Fruit fly (Drosophila melanogaster) whole organism, embryonic: ENCODE measurements around the gene Rim2.

Experiments
- Awh ChIP-seq: fragments of 200-800 bp; sonication (Bioruptor generic); IDR thresholded peaks from 2 replicates; pipeline ENCODE4, ENCODE4 v1.3.6; 2022; ENCODE audit warnings: missing biosample characterization, missing genetic modification characterization
- B-H2 ChIP-seq: fragments of 200-800 bp; sonication (Bioruptor generic); optimal IDR thresholded peaks from 2 replicates; lab custom pipeline; 2018; ENCODE audit warnings: missing biosample characterization, mild to moderate bottlenecking, missing genetic modification characterization
- CG12299 ChIP-seq: fragments of 200-800 bp; sonication (Bioruptor generic); optimal IDR thresholded peaks from 2 replicates; lab custom pipeline; 2018; ENCODE audit warnings: missing biosample characterization, mild to moderate bottlenecking, missing genetic modification characterization
- CG13296 ChIP-seq: fragments of 200-800 bp; sonication (Bioruptor generic); optimal IDR thresholded peaks from 3 replicates; lab custom pipeline; 2018; ENCODE audit warnings: missing biosample characterization, mild to moderate bottlenecking, missing genetic modification characterization
- CG13894 ChIP-seq: fragments of 200-800 bp; sonication (Bioruptor generic); optimal IDR thresholded peaks from 3 replicates; lab custom pipeline; 2018; ENCODE audit warnings: missing biosample characterization, mild to moderate bottlenecking, missing genetic modification characterization, moderate library complexity
- CG14667 ChIP-seq: fragments of 200-800 bp; sonication (Bioruptor generic); IDR thresholded peaks from 2 replicates; pipeline ENCODE4 v1.3.6; 2022; ENCODE audit warnings: missing biosample characterization, missing genetic modification characterization
- CG17328 ChIP-seq: fragments of 200-800 bp; sonication (Bioruptor generic); IDR thresholded peaks from 2 replicates; pipeline ENCODE4 v1.3.6; 2022; ENCODE audit warnings: missing biosample characterization, missing genetic modification characterization
- CG17829 ChIP-seq: fragments of 200-800 bp; optimal IDR thresholded peaks from 2 replicates; lab custom pipeline; 2019; ENCODE audit warnings: missing biosample characterization, mild to moderate bottlenecking, missing genetic modification characterization, moderate library complexity
- CG2712 ChIP-seq: fragments of 200-800 bp; optimal IDR thresholded peaks from 3 replicates; lab custom pipeline; 2019; ENCODE audit warnings: missing biosample characterization, mild to moderate bottlenecking, missing genetic modification characterization, moderate library complexity
- CG3163 ChIP-seq: fragments of 200-800 bp; sonication (Bioruptor generic); optimal IDR thresholded peaks from 3 replicates; lab custom pipeline; 2016; ENCODE audit warnings: missing biosample characterization, missing genetic modification characterization
- CG34224 ChIP-seq: fragments of 200-800 bp; sonication (Bioruptor generic); IDR thresholded peaks from 3 replicates; pipeline ENCODE4 v1.3.6; 2022; ENCODE audit warnings: missing biosample characterization, missing genetic modification characterization; ENCODE audit not compliant: partially characterized antibody
- CG3838 ChIP-seq: fragments of 200-800 bp; sonication (Bioruptor generic); optimal IDR thresholded peaks from 3 replicates; lab custom pipeline; 2016; ENCODE audit warnings: missing biosample characterization, missing genetic modification characterization
- CG3995 ChIP-seq: fragments of 200-800 bp; sonication (Bioruptor generic); optimal IDR thresholded peaks from 3 replicates; lab custom pipeline; 2016; ENCODE audit warnings: missing biosample characterization, missing genetic modification characterization
- CG4282 ChIP-seq: fragments of 200-800 bp; sonication (Bioruptor generic); optimal IDR thresholded peaks from 2 replicates; lab custom pipeline; 2016; ENCODE audit warnings: missing biosample characterization, missing genetic modification characterization
- CG7271 ChIP-seq: fragments of 200-800 bp; sonication (Bioruptor generic); optimal IDR thresholded peaks from 2 replicates; lab custom pipeline; 2018; ENCODE audit warnings: missing biosample characterization, mild to moderate bottlenecking, missing genetic modification characterization, moderate library complexity
- CG7357 ChIP-seq: fragments of 200-800 bp; sonication (Bioruptor generic); IDR thresholded peaks from 3 replicates; pipeline ENCODE4 v1.3.6; 2022; ENCODE audit warnings: missing biosample characterization, missing genetic modification characterization
- Chrac-16 ChIP-seq: fragments of 200-800 bp; sonication (Bioruptor generic); optimal IDR thresholded peaks from 3 replicates; lab custom pipeline; 2016; ENCODE audit warnings: missing biosample characterization, missing genetic modification characterization
- Eip74EF ChIP-seq, 2 experiments: fragments of 200-800 bp in 1 of 2; fragments of >200 bp in 1 of 2; sonication (Bioruptor generic) in 1 of 2; optimal IDR thresholded peaks; 2 replicates each; lab custom pipeline; 2017 to 2019; ENCODE audit warnings: missing biosample characterization in 2 of 2, missing genetic modification characterization in 2 of 2, mild to moderate bottlenecking in 1 of 2, moderate library complexity in 1 of 2
- Ets97D ChIP-seq: fragments of 200-800 bp; sonication (Bioruptor generic); optimal IDR thresholded peaks from 3 replicates; lab custom pipeline; 2016; ENCODE audit warnings: missing biosample characterization, missing genetic modification characterization
- MESR4 ChIP-seq: fragments of 200-800 bp; sonication (Bioruptor generic); optimal IDR thresholded peaks from 2 replicates; lab custom pipeline; 2018; ENCODE audit warnings: missing biosample characterization, mild to moderate bottlenecking, missing genetic modification characterization, moderate library complexity
- Optix ChIP-seq: fragments of 200-800 bp; sonication (Bioruptor generic); IDR thresholded peaks from 3 replicates; pipeline ENCODE4 v1.3.6; 2022; ENCODE audit warnings: missing biosample characterization, missing genetic modification characterization
- Scr ChIP-seq: fragments of 200-800 bp; sonication (Bioruptor generic); IDR thresholded peaks from 2 replicates; pipeline ENCODE4 v1.3.6; 2022; ENCODE audit warnings: missing biosample characterization, missing genetic modification characterization; ENCODE audit not compliant: partially characterized antibody
- Sox102F ChIP-seq: fragments of 200-800 bp; sonication (Bioruptor generic); optimal IDR thresholded peaks from 2 replicates; lab custom pipeline; 2018; ENCODE audit warnings: missing biosample characterization, mild to moderate bottlenecking, missing genetic modification characterization, moderate library complexity
- Spps ChIP-seq: fragments of 200-800 bp; sonication (Bioruptor generic); optimal IDR thresholded peaks from 2 replicates; lab custom pipeline; 2018; ENCODE audit warnings: missing biosample characterization, mild to moderate bottlenecking, missing genetic modification characterization
- Xrp1 ChIP-seq: fragments of 200-800 bp; sonication (Bioruptor generic); IDR thresholded peaks from 2 replicates; pipeline ENCODE4 v1.3.6; 2022; ENCODE audit warnings: missing biosample characterization, missing genetic modification characterization
- ap ChIP-seq: fragments of 200-800 bp; sonication (Bioruptor generic); IDR thresholded peaks from 2 replicates; pipeline ENCODE4 v1.3.6; 2022; ENCODE audit warnings: missing biosample characterization, missing genetic modification characterization
- ara ChIP-seq: fragments of 200-800 bp; sonication (Bioruptor generic); IDR thresholded peaks from 2 replicates; pipeline ENCODE4 v1.3.6; 2022; ENCODE audit warnings: missing biosample characterization, missing genetic modification characterization
- br ChIP-seq: fragments of >200 bp; optimal IDR thresholded peaks from 2 replicates; lab custom pipeline; 2017
- btn ChIP-seq: fragments of 200-800 bp; sonication (Bioruptor generic); optimal IDR thresholded peaks from 2 replicates; lab custom pipeline; 2016; ENCODE audit warnings: missing biosample characterization, missing genetic modification characterization
- cato ChIP-seq: fragments of 200-800 bp; sonication (Bioruptor generic); optimal IDR thresholded peaks from 2 replicates; lab custom pipeline; 2016; ENCODE audit warnings: missing biosample characterization, missing genetic modification characterization, borderline replicate concordance
- chn ChIP-seq: fragments of 200-800 bp; sonication (Bioruptor generic); optimal IDR thresholded peaks from 2 replicates; lab custom pipeline; 2016; ENCODE audit warnings: missing biosample characterization, missing genetic modification characterization
- en ChIP-seq: fragments of 200-800 bp; sonication (Bioruptor generic); optimal IDR thresholded peaks from 2 replicates; lab custom pipeline; 2016; ENCODE audit warnings: missing biosample characterization, missing genetic modification characterization
- gcm ChIP-seq: fragments of 200-800 bp; sonication (Bioruptor generic); optimal IDR thresholded peaks from 2 replicates; lab custom pipeline; 2019; ENCODE audit warnings: missing biosample characterization, mild to moderate bottlenecking, missing genetic modification characterization, moderate library complexity
- gsb-n ChIP-seq: fragments of 200-800 bp; sonication (Bioruptor generic); optimal IDR thresholded peaks from 3 replicates; lab custom pipeline; 2018; ENCODE audit warnings: missing biosample characterization, mild to moderate bottlenecking, missing genetic modification characterization
- gt ChIP-seq: fragments of 200-800 bp; sonication (Bioruptor generic); IDR thresholded peaks from 2 replicates; pipeline ENCODE4 v1.3.6; 2022; ENCODE audit warnings: missing biosample characterization, missing genetic modification characterization
- ham ChIP-seq: fragments of 200-800 bp; sonication (Bioruptor generic); IDR thresholded peaks from 2 replicates; pipeline ENCODE4 v1.3.6; 2022; ENCODE audit warnings: missing biosample characterization, missing genetic modification characterization
- jing ChIP-seq: fragments of 200-800 bp; sonication (Bioruptor generic); optimal IDR thresholded peaks from 2 replicates; lab custom pipeline; 2018; ENCODE audit warnings: missing biosample characterization, mild to moderate bottlenecking, missing genetic modification characterization
- ken ChIP-seq: fragments of 200-800 bp; sonication (Bioruptor generic); IDR thresholded peaks from 3 replicates; pipeline ENCODE4 v1.3.6; 2022; ENCODE audit warnings: missing biosample characterization, missing genetic modification characterization
- klu ChIP-seq: fragments of 200-800 bp; sonication (Bioruptor generic); IDR thresholded peaks from 2 replicates; pipeline ENCODE4 v1.3.6; 2022; ENCODE audit warnings: missing biosample characterization, missing genetic modification characterization
- kni ChIP-seq: fragments of 200-800 bp; sonication (Bioruptor generic); optimal IDR thresholded peaks from 3 replicates; lab custom pipeline; 2017; ENCODE audit warnings: mild to moderate bottlenecking, missing biosample characterization, missing genetic modification reagents, missing genetic modification characterization
- mirr ChIP-seq: fragments of 200-800 bp; sonication (Bioruptor generic); optimal IDR thresholded peaks from 3 replicates; lab custom pipeline; 2018; ENCODE audit warnings: missing biosample characterization, mild to moderate bottlenecking, missing genetic modification characterization
- mld ChIP-seq: fragments of 200-800 bp; sonication (Bioruptor generic); IDR thresholded peaks from 3 replicates; pipeline ENCODE4 v1.3.6; 2022; ENCODE audit warnings: missing biosample characterization, missing genetic modification characterization; ENCODE audit not compliant: partially characterized antibody
- oc ChIP-seq: fragments of 200-800 bp; sonication (Bioruptor generic); optimal IDR thresholded peaks from 2 replicates; lab custom pipeline; 2018; ENCODE audit warnings: missing biosample characterization, mild to moderate bottlenecking, missing genetic modification characterization, moderate library complexity
- ro ChIP-seq: fragments of 200-800 bp; sonication (Bioruptor generic); IDR thresholded peaks from 2 replicates; pipeline ENCODE4 v1.3.6; 2022; ENCODE audit warnings: missing biosample characterization, missing genetic modification characterization
- row ChIP-seq: fragments of 200-800 bp; sonication (Bioruptor generic); IDR thresholded peaks from 3 replicates; pipeline ENCODE4 v1.3.6; 2022; ENCODE audit warnings: missing biosample characterization, missing genetic modification characterization
- sc ChIP-seq, 3 experiments: fragments of >200 bp in 2 of 3; fragments of 200-800 bp in 1 of 3; sonication (Bioruptor generic) in 1 of 3; optimal IDR thresholded peaks; 2 replicates in 2 of 3; 3 replicates in 1 of 3; lab custom pipeline; 2017; ENCODE audit warnings: mild to moderate bottlenecking in 1 of 3, missing biosample characterization in 1 of 3, missing genetic modification characterization in 1 of 3, missing genetic modification reagents in 1 of 3
- sisA ChIP-seq: fragments of 200-800 bp; sonication (Bioruptor generic); IDR thresholded peaks from 2 replicates; pipeline ENCODE4 v1.3.6; 2022; ENCODE audit warnings: missing biosample characterization, missing genetic modification characterization
- sr ChIP-seq: fragments of 200-800 bp; sonication (Bioruptor generic); IDR thresholded peaks from 3 replicates; pipeline ENCODE4 v1.3.6; 2022; ENCODE audit warnings: missing biosample characterization, missing genetic modification characterization
- ttk ChIP-seq: fragments of 200-800 bp; sonication (Bioruptor generic); IDR thresholded peaks from 2 replicates; pipeline ENCODE4 v2.1.2; 2022; ENCODE audit warnings: missing biosample characterization, missing genetic modification characterization
- unc-4 ChIP-seq: fragments of 200-800 bp; sonication (Bioruptor generic); IDR thresholded peaks from 2 replicates; pipeline ENCODE4 v1.3.6; 2022; ENCODE audit warnings: missing biosample characterization, missing genetic modification characterization; ENCODE audit not compliant: partially characterized antibody
- vfl ChIP-seq: fragments of 200-800 bp; sonication (Bioruptor generic); optimal IDR thresholded peaks from 2 replicates; lab custom pipeline; 2016; ENCODE audit warnings: missing biosample characterization, missing genetic modification characterization

The Rim2 gene

dm6 chr2L:1715699-1716333, 8.4 kb downstream of the Rim2 start, which contains the start of gene frtz (continued):
- no peak for TF ChIP-seq cato (GFP tag; lab: Kevin White, UChicago)
- peak; percentile 6 for TF ChIP-seq CG2712 (tag; lab: Kevin White, UChicago)
- TF ChIP-seq kni (GFP tag; lab: Kevin White, UChicago), result no peak
- TF ChIP-seq CG7357, result no peak
- no peak for TF ChIP-seq CG12299 (tag; lab: Kevin White, UChicago)
- no peak for TF ChIP-seq gsb-n (tag; lab: Kevin White, UChicago)
- no peak for TF ChIP-seq sc (optimal IDR thresholded peaks at IDR 0.05; lab: Kevin White, UChicago)
- TF ChIP-seq sc (GFP tag; optimal IDR thresholded peaks at IDR 0.05; lab: Kevin White, UChicago), result no peak
- TF ChIP-seq Optix (GFP tag; lab: Robert Waterston, UW), result no peak
- TF ChIP-seq sr (GFP tag; lab: Robert Waterston, UW), result no peak
- TF ChIP-seq Spps (tag; lab: Kevin White, UChicago), result no peak
- TF ChIP-seq mirr, result no peak
- TF ChIP-seq Ets97D (GFP tag; lab: Kevin White, UChicago), result peak; percentile 46
- TF ChIP-seq ap (GFP tag; lab: Robert Waterston, UW), result no peak
- no peak for TF ChIP-seq Eip74EF (GFP tag; optimal IDR thresholded peaks at IDR 0.05; lab: Kevin White, UChicago)
- TF ChIP-seq klu (GFP tag; lab: Robert Waterston, UW), result no peak
- TF ChIP-seq CG3995 (GFP tag; lab: Kevin White, UChicago), result no peak
- TF ChIP-seq ham, result no peak
- TF ChIP-seq CG4282 (GFP tag; lab: Kevin White, UChicago), result no peak
- TF ChIP-seq unc-4 (GFP tag; lab: Robert Waterston, UW), result peak; percentile 82
- no peak for TF ChIP-seq CG13894 (tag; lab: Kevin White, UChicago)
- TF ChIP-seq Sox102F (GFP tag; lab: Kevin White, UChicago), result no peak
- TF ChIP-seq Chrac-16, result no peak
- TF ChIP-seq CG3163 (GFP tag; lab: Kevin White, UChicago), result no peak
- TF ChIP-seq btn (GFP tag; lab: Kevin White, UChicago), result no peak
- TF ChIP-seq ro (GFP tag; lab: Robert Waterston, UW), result no peak
- TF ChIP-seq ara, result no peak
- no peak for TF ChIP-seq CG13296
- TF ChIP-seq CG7271 (tag; lab: Kevin White, UChicago), result no peak
- no peak for TF ChIP-seq br (lab: Kevin White, UChicago)
- TF ChIP-seq CG17328 (GFP tag; lab: Robert Waterston, UW), result no peak
- no peak for TF ChIP-seq jing (GFP tag; lab: Kevin White, UChicago)
- no peak for TF ChIP-seq Awh (GFP tag; lab: Robert Waterston, UW)
- 0 out of 2 replicates have a peak, but pooled peaks have one; percentile 24 for TF ChIP-seq Xrp1 (GFP tag; lab: Robert Waterston, UW)
- no peak for TF ChIP-seq ttk (GFP tag; lab: Robert Waterston, UW)
- TF ChIP-seq B-H2 (GFP tag; lab: Kevin White, UChicago), result no peak
- TF ChIP-seq sisA (GFP tag; lab: Robert Waterston, UW), result no peak
- TF ChIP-seq chn (GFP tag; lab: Kevin White, UChicago), result no peak
- no peak for TF ChIP-seq oc (tag; lab: Kevin White, UChicago)
- no peak for TF ChIP-seq CG14667 (GFP tag; lab: Robert Waterston, UW)
- TF ChIP-seq CG3838 (GFP tag; lab: Kevin White, UChicago), result no peak
- no peak for TF ChIP-seq ken (GFP tag; lab: Robert Waterston, UW)
- no peak for TF ChIP-seq vfl (GFP tag; lab: Kevin White, UChicago)
- peak; percentile 29 for TF ChIP-seq CG17829 (tag; lab: Kevin White, UChicago)
- TF ChIP-seq row (GFP tag; lab: Robert Waterston, UW), result peak; percentile 61
- TF ChIP-seq gt, result no peak
- TF ChIP-seq en (GFP tag; lab: Kevin White, UChicago), result no peak
- peak; percentile 78 for TF ChIP-seq Scr (GFP tag; lab: Robert Waterston, UW)
- no peak for TF ChIP-seq gcm
- peak; percentile 71 for TF ChIP-seq MESR4 (GFP tag; lab: Kevin White, UChicago)
- peak; percentile 81; the same call in 2 of the 3 replicates for TF ChIP-seq mld (GFP tag; lab: Robert Waterston, UW)
- peak; percentile 72 for TF ChIP-seq CG34224 (GFP tag; lab: Robert Waterston, UW)
